Fruit fly (Drosophila melanogaster) Kc167 (cell line): ENCODE data around the gene Uro.
"Not testable (repeated sequence)": the region's sequence is repeated elsewhere in the genome, so short reads cannot be mapped to it uniquely, and the experiment has no call there.

Experiments used
- Sin3A ChIP-seq: fragments of >200 bp; optimal IDR thresholded peaks from 2 replicates; lab custom pipeline; 2018; ENCODE audit warnings: missing external identifiers
- psq ChIP-seq: fragments of >200 bp; optimal IDR thresholded peaks from 2 replicates; lab custom pipeline; 2017; ENCODE audit warnings: missing external identifiers

DNA sequence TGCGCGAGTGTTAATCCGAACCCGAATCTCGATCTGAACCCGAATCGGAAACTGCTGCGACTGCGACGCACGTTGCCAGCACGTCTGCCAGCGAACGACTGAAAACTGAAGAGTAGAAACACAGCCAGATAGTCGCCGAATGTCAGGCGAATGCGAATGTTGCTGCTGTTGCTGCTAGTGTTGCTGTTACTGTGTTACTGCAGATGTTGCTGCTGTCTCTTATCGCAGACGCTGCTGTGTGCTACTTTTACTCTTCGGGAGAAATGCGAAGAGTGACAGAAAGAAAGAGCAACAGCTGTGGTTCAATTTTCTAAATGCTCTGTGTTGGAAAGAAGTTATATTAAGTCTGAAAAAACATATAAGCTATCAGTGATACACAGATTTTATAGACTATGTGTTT lies 41.2 kb upstream of the Uro start, which contains the start of gene CG31904:
- TF ChIP-seq psq, Sin3A (lab: Kevin White, UChicago): not testable (repeated sequence)
